Worm (Caenorhabditis elegans): ENCODE measurements around the gene F12E12.1.

F12E12.1 gene

DNA sequence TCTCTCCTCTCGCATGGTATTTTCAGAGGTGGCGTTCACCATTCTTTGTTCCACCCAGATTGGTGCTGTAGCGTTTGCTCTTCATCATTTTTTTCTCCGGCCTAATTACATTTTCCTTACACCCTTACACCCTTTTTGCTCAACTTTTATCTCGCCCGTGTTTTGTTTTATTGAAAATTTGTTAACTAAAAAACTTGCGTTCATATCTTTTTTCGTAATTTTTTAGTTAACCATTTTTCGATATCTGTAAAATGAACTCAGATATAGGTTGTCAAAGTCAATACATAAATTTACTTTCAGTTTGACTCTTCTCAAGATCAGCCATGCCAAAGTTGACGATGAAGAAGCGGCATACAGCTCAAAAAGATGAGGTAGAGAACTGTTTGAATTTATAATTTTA, at the start of gene F12E12.1:
Gene F12E12.1 (plus strand): TSS at position 301 of the 400 bp plus-strand sequence.
- TF ChIP-seq lin-39 (tag; optimal IDR thresholded peaks at IDR 0.05) (no peak), hmg-11 (tag; optimal IDR thresholded peaks at IDR 0.05) (no peak), nhr-25 (tag; optimal IDR thresholded peaks at IDR 0.05) (no peak), jun-1 (tag; optimal IDR thresholded peaks at IDR 0.05) (no peak), nhr-43 (tag; optimal IDR thresholded peaks at IDR 0.05; ENCODE audit: poor library complexity, severe bottlenecking) (no peak), skn-1 (tag; optimal IDR thresholded peaks at IDR 0.05) (no peak), mml-1 (tag; optimal IDR thresholded peaks at IDR 0.05) (no peak), nhr-28 (tag; optimal IDR thresholded peaks at IDR 0.05) (no peak), ceh-82 (tag; optimal IDR thresholded peaks at IDR 0.05) (no peak), sea-2 (GFP tag; optimal IDR thresholded peaks at IDR 0.05) (no peak), lin-15B (tag; optimal IDR thresholded peaks at IDR 0.05) (no peak), nhr-23 (tag; optimal IDR thresholded peaks at IDR 0.05) (no peak), daf-12 (tag; optimal IDR thresholded peaks at IDR 0.05) (no peak), pqm-1 (tag; optimal IDR thresholded peaks at IDR 0.05) (no peak), lsy-12 (tag; optimal IDR thresholded peaks at IDR 0.05) (no peak), ZK546.5 (tag; optimal IDR thresholded peaks at IDR 0.05) (no peak), nfya-1 (tag; optimal IDR thresholded peaks at IDR 0.05; ENCODE audit: insufficient read depth) (no peak), ceh-9 (tag; optimal IDR thresholded peaks at IDR 0.05) (no peak), fos-1 (tag; optimal IDR thresholded peaks at IDR 0.05) (no peak)

ce11 chrII:3694664-3695063, 47.0 kb upstream of the F12E12.1 start, which contains the start of gene srx-102:
srx-102 (minus strand) TSS chrII:3694764.
- no peak for TF ChIP-seq fkh-2 (tag; optimal IDR thresholded peaks at IDR 0.05)
- TF ChIP-seq R02D3.7 (tag; optimal IDR thresholded peaks at IDR 0.05), result no peak
- no peak for TF ChIP-seq nhr-237 (tag; optimal IDR thresholded peaks at IDR 0.05)
- TF ChIP-seq unc-62 (GFP tag; optimal IDR thresholded peaks at IDR 0.05), result no peak
- TF ChIP-seq jun-1 (tag; optimal IDR thresholded peaks at IDR 0.05), result no peak
- no peak for TF ChIP-seq snpc-4 (tag; optimal IDR thresholded peaks at IDR 0.05)
- TF ChIP-seq ceh-82 (tag; optimal IDR thresholded peaks at IDR 0.05), result no peak
- no peak for TF ChIP-seq ZK546.5 (tag; optimal IDR thresholded peaks at IDR 0.05)
- no peak for TF ChIP-seq elt-3 (tag; optimal IDR thresholded peaks at IDR 0.05)

- TF ChIP-seq nhr-77 (tag; optimal IDR thresholded peaks at IDR 0.05) (no peak), nhr-67 (tag; optimal IDR thresholded peaks at IDR 0.05) (no peak), tbx-2 (tag; optimal IDR thresholded peaks at IDR 0.05) (no peak), nhr-237 (tag; optimal IDR thresholded peaks at IDR 0.05) (no peak), lin-15B (tag; optimal IDR thresholded peaks at IDR 0.05) (no peak), skn-1 (tag; optimal IDR thresholded peaks at IDR 0.05) (no peak), pqm-1 (tag; optimal IDR thresholded peaks at IDR 0.05) (no peak), elt-2 (tag; optimal IDR thresholded peaks at IDR 0.05) (no peak), ceh-82 (tag; optimal IDR thresholded peaks at IDR 0.05) (no peak), nfya-1 (tag; optimal IDR thresholded peaks at IDR 0.05; ENCODE audit: insufficient read depth) (no peak), zag-1 (tag; optimal IDR thresholded peaks at IDR 0.05) (no peak), nhr-43 (tag; optimal IDR thresholded peaks at IDR 0.05; ENCODE audit: poor library complexity, severe bottlenecking) (no peak), ZK546.5 (tag; optimal IDR thresholded peaks at IDR 0.05) (no peak), R02D3.7 (tag; optimal IDR thresholded peaks at IDR 0.05) (no peak)
Observed at ce11 chrII:3699591-3699990, 42.1 kb upstream of the F12E12.1 start, which contains the start of gene srx-104. srx-104 (minus strand) TSS chrII:3699691.

- no peak for TF ChIP-seq mdl-1 (tag; optimal IDR thresholded peaks at IDR 0.05)
- TF ChIP-seq daf-12 (tag; optimal IDR thresholded peaks at IDR 0.05), result no peak
- TF ChIP-seq eor-1 (tag; optimal IDR thresholded peaks at IDR 0.05), result no peak
- no peak for TF ChIP-seq R02D3.7 (tag; optimal IDR thresholded peaks at IDR 0.05)
- no peak for TF ChIP-seq ceh-9 (tag; optimal IDR thresholded peaks at IDR 0.05)
- no peak for TF ChIP-seq jun-1 (tag; optimal IDR thresholded peaks at IDR 0.05)
- no peak for TF ChIP-seq lsy-12 (tag; optimal IDR thresholded peaks at IDR 0.05)
- TF ChIP-seq lin-15B (tag; optimal IDR thresholded peaks at IDR 0.05), result no peak
- no peak for TF ChIP-seq ceh-28 (tag; optimal IDR thresholded peaks at IDR 0.05)
- no peak for TF ChIP-seq nhr-12 (tag; optimal IDR thresholded peaks at IDR 0.05)
- no peak for TF ChIP-seq fos-1 (tag; optimal IDR thresholded peaks at IDR 0.05)
- no peak for TF ChIP-seq aly-2 (tag; optimal IDR thresholded peaks at IDR 0.05)
- TF ChIP-seq sea-2 (GFP tag; optimal IDR thresholded peaks at IDR 0.05), result no peak
- no peak for TF ChIP-seq nhr-11 (tag; optimal IDR thresholded peaks at IDR 0.05)
- no peak for TF ChIP-seq skn-1 (tag; optimal IDR thresholded peaks at IDR 0.05)
Observed at ce11 chrII:3701305-3701704, 40.4 kb upstream of the F12E12.1 start, which contains the start of gene srx-105. srx-105 (minus strand) TSS chrII:3701405.

All from whole organism, L3 larva.